Worm (Caenorhabditis elegans) whole organism, L1 larva: Measurements from ENCODE around the gene F36D3.4.

Experiments
- C04F5.9 ChIP-seq: sonication (generic microtip); optimal IDR thresholded peaks from 2 replicates; lab custom pipeline; 2016; ENCODE audit warnings: missing genetic modification characterization, missing compliant biosample characterization
- F16B12.6 ChIP-seq: fragments of 150-350 bp; optimal IDR thresholded peaks from 2 replicates; lab custom pipeline; 2014; ENCODE audit warnings: missing biosample characterization, missing genetic modification characterization
- aly-2 ChIP-seq: fragments of 150-350 bp; optimal IDR thresholded peaks from 2 replicates; lab custom pipeline; 2014; ENCODE audit warnings: missing biosample characterization, missing genetic modification characterization
- blmp-1 ChIP-seq: fragments of 150-350 bp; optimal IDR thresholded peaks from 2 replicates; lab custom pipeline; 2014; ENCODE audit warnings: missing biosample characterization, missing genetic modification characterization
- ceh-63 ChIP-seq: fragments of 200-800 bp; sonication (Bioruptor generic); optimal IDR thresholded peaks from 2 replicates; lab custom pipeline; 2018; ENCODE audit warnings: mild to moderate bottlenecking, missing genetic modification characterization, missing compliant biosample characterization
- ceh-90 ChIP-seq: sonication (generic microtip); optimal IDR thresholded peaks from 2 replicates; lab custom pipeline; 2016; ENCODE audit warnings: missing genetic modification characterization, missing compliant biosample characterization
- efl-1 ChIP-seq, 4 experiments: fragments of 150-350 bp; optimal IDR thresholded peaks in 3 of 4; peaks in 1 of 4; 1 replicate in 1 of 4; 2 replicates in 3 of 4; lab custom pipeline; 2014; ENCODE audit warnings: missing biosample characterization in 2 of 4, missing genetic modification characterization in 2 of 4, missing genetic modification reagents in 2 of 4
- efl-3 ChIP-seq: fragments of 200-800 bp; sonication (Bioruptor generic); optimal IDR thresholded peaks from 2 replicates; lab custom pipeline; 2018; ENCODE audit warnings: mild to moderate bottlenecking, missing genetic modification characterization, missing compliant biosample characterization
- egl-13 ChIP-seq: sonication (generic microtip); optimal IDR thresholded peaks from 2 replicates; lab custom pipeline; 2016; ENCODE audit warnings: missing genotype, missing genetic modification reagents, missing genetic modification characterization, missing compliant biosample characterization
- egl-27 ChIP-seq, 2 experiments: fragments of 150-350 bp in 1 of 2; sonication (generic microtip); optimal IDR thresholded peaks; 3 replicates each; lab custom pipeline; 2017 to 2018; ENCODE audit warnings: missing biosample characterization in 2 of 2, missing genetic modification characterization in 2 of 2, missing genetic modification reagents in 2 of 2
- elt-2 ChIP-seq: sonication (generic microtip); optimal IDR thresholded peaks from 2 replicates; lab custom pipeline; 2016; ENCODE audit warnings: missing genetic modification characterization, mild to moderate bottlenecking, inconsistent platforms, missing compliant biosample characterization, missing genetic modification reagents
- ets-5 ChIP-seq: fragments of 200-800 bp; sonication (Bioruptor generic); IDR thresholded peaks from 2 replicates; pipeline ENCODE4 v1.3.6; 2022; ENCODE audit warnings: missing genetic modification characterization, missing compliant biosample characterization
- fkh-10 ChIP-seq: sonication (generic microtip); optimal IDR thresholded peaks from 2 replicates; lab custom pipeline; 2017; ENCODE audit warnings: missing biosample characterization, missing genetic modification reagents, missing genetic modification characterization
- fkh-8 ChIP-seq: sonication (generic microtip); optimal IDR thresholded peaks from 2 replicates; lab custom pipeline; 2016; ENCODE audit warnings: mild to moderate bottlenecking, missing genetic modification characterization, missing compliant biosample characterization
- grh-1 ChIP-seq: fragments of 200-800 bp; sonication (Bioruptor generic); IDR thresholded peaks from 2 replicates; pipeline ENCODE4 v1.3.6; 2022; ENCODE audit warnings: missing genetic modification reagents, missing genetic modification characterization, missing compliant biosample characterization
- hlh-4 ChIP-seq: sonication (generic microtip); optimal IDR thresholded peaks from 2 replicates; lab custom pipeline; 2016; ENCODE audit warnings: mild to moderate bottlenecking, missing genetic modification characterization, missing compliant biosample characterization
- irx-1 ChIP-seq: sonication (generic microtip); optimal IDR thresholded peaks from 2 replicates; lab custom pipeline; 2016; ENCODE audit warnings: missing genetic modification characterization, missing compliant biosample characterization
- lin-14 ChIP-seq: fragments of 200-800 bp; sonication (Bioruptor generic); optimal IDR thresholded peaks from 2 replicates; lab custom pipeline; 2018; ENCODE audit warnings: mild to moderate bottlenecking, missing genetic modification characterization, moderate library complexity, missing compliant biosample characterization
- lin-35 ChIP-seq, 2 experiments: fragments of 150-350 bp; optimal IDR thresholded peaks; 2 replicates each; lab custom pipeline; 2014; ENCODE audit warnings: missing biosample characterization in 2 of 2, missing genetic modification characterization in 2 of 2, missing genetic modification reagents in 2 of 2
- lin-39 ChIP-seq: fragments of 150-350 bp; optimal IDR thresholded peaks from 2 replicates; lab custom pipeline; 2014; ENCODE audit warnings: missing biosample characterization, missing genetic modification reagents, missing genetic modification characterization
- mef-2 ChIP-seq: fragments of 150-350 bp; optimal IDR thresholded peaks from 2 replicates; lab custom pipeline; 2014; ENCODE audit warnings: missing biosample characterization, missing genetic modification characterization
- nhr-12 ChIP-seq: sonication (generic microtip); optimal IDR thresholded peaks from 2 replicates; lab custom pipeline; 2017; ENCODE audit warnings: missing biosample characterization, missing genetic modification characterization
- nhr-20 ChIP-seq: sonication (generic microtip); optimal IDR thresholded peaks from 2 replicates; lab custom pipeline; 2016; ENCODE audit warnings: mild to moderate bottlenecking, missing genetic modification characterization, missing compliant biosample characterization
- nhr-237 ChIP-seq: fragments of 150-350 bp; optimal IDR thresholded peaks from 2 replicates; lab custom pipeline; 2014; ENCODE audit warnings: missing biosample characterization, missing genetic modification characterization
- nhr-71 ChIP-seq: sonication (generic microtip); optimal IDR thresholded peaks from 2 replicates; lab custom pipeline; 2016; ENCODE audit warnings: mild to moderate bottlenecking, missing genetic modification characterization, moderate library complexity, missing compliant biosample characterization
- nhr-76 ChIP-seq: sonication (generic microtip); optimal IDR thresholded peaks from 2 replicates; lab custom pipeline; 2017; ENCODE audit warnings: missing biosample characterization, missing genetic modification characterization
- nhr-84 ChIP-seq: sonication (generic microtip); optimal IDR thresholded peaks from 2 replicates; lab custom pipeline; 2017; ENCODE audit warnings: missing biosample characterization, missing genetic modification characterization
- nhr-85 ChIP-seq: sonication (generic microtip); peaks from one replicate; lab custom pipeline; 2016; ENCODE audit warnings: missing genetic modification characterization, inconsistent platforms, missing compliant biosample characterization
- nhr-90 ChIP-seq: sonication (generic microtip); optimal IDR thresholded peaks from 2 replicates; lab custom pipeline; 2016; ENCODE audit warnings: mild to moderate bottlenecking, missing genetic modification characterization, missing compliant biosample characterization; ENCODE audit not compliant: poor library complexity
- rnt-1 ChIP-seq: sonication (generic microtip); optimal IDR thresholded peaks from 2 replicates; lab custom pipeline; 2016; ENCODE audit warnings: mild to moderate bottlenecking, missing genetic modification characterization, moderate library complexity, missing compliant biosample characterization
- skn-1 ChIP-seq: fragments of 150-350 bp; optimal IDR thresholded peaks from 2 replicates; lab custom pipeline; 2014; ENCODE audit warnings: missing biosample characterization, missing genetic modification characterization
- sox-4 ChIP-seq: sonication (generic microtip); optimal IDR thresholded peaks from 2 replicates; lab custom pipeline; 2016; ENCODE audit warnings: missing genetic modification characterization, missing compliant biosample characterization
- sptf-1 ChIP-seq: fragments of 150-350 bp; optimal IDR thresholded peaks from 2 replicates; lab custom pipeline; 2014; ENCODE audit warnings: missing biosample characterization, missing genetic modification characterization
- swsn-7 ChIP-seq: sonication (generic microtip); optimal IDR thresholded peaks from 2 replicates; lab custom pipeline; 2016; ENCODE audit warnings: missing genetic modification characterization, missing compliant biosample characterization
- tbx-2 ChIP-seq: sonication (generic microtip); optimal IDR thresholded peaks from 2 replicates; lab custom pipeline; 2016; ENCODE audit warnings: missing genetic modification characterization, missing compliant biosample characterization
- tlp-1 ChIP-seq: fragments of 150-350 bp; optimal IDR thresholded peaks from 2 replicates; lab custom pipeline; 2014; ENCODE audit warnings: missing biosample characterization, missing genetic modification characterization
- unc-130 ChIP-seq: fragments of 150-350 bp; optimal IDR thresholded peaks from 2 replicates; lab custom pipeline; 2017; ENCODE audit warnings: missing biosample characterization, missing genetic modification characterization, inconsistent platforms
- unc-62 ChIP-seq: fragments of 150-350 bp; optimal IDR thresholded peaks from 2 replicates; lab custom pipeline; 2014; ENCODE audit warnings: missing biosample characterization, missing genetic modification reagents, missing genetic modification characterization
- unc-86 ChIP-seq: sonication (generic microtip); optimal IDR thresholded peaks from 2 replicates; lab custom pipeline; 2016; ENCODE audit warnings: missing genetic modification characterization, missing compliant biosample characterization
- unc-98 ChIP-seq: fragments of 200-800 bp; sonication (Bioruptor generic); IDR thresholded peaks from 2 replicates; pipeline ENCODE4 v1.3.6; 2022; ENCODE audit warnings: missing genetic modification characterization, missing compliant biosample characterization
- zag-1 ChIP-seq: fragments of 150-350 bp; optimal IDR thresholded peaks from 2 replicates; lab custom pipeline; 2014; ENCODE audit warnings: missing biosample characterization, missing genetic modification characterization
- ztf-11 ChIP-seq, 2 experiments: sonication (generic microtip); optimal IDR thresholded peaks; 2 replicates each; lab custom pipeline; 2016 to 2017; ENCODE audit warnings: missing genetic modification characterization in 2 of 2, missing biosample characterization in 1 of 2, missing compliant biosample characterization in 1 of 2

The F36D3.4 gene

ce11 chrV:16499006-16499405 is 18.5 kb downstream of the F36D3.4 start, which contains the start of gene F36D3.1 (continued):
- TF ChIP-seq efl-3 (GFP tag; lab: Kevin White, UChicago) (no peak), swsn-7 (peak; percentile 54), nhr-84 (tag; lab: Kevin White, UChicago) (no peak), nhr-71 (tag; lab: Kevin White, UChicago) (no peak), efl-1 (optimal IDR thresholded peaks at IDR 0.05; lab: Kevin White, UChicago) (peak; percentile 91 to 92), efl-1 (GFP tag; optimal IDR thresholded peaks at IDR 0.05 in 1 of 2; lab: Kevin White, UChicago) (peak; percentile 88 to 99)

DNA sequence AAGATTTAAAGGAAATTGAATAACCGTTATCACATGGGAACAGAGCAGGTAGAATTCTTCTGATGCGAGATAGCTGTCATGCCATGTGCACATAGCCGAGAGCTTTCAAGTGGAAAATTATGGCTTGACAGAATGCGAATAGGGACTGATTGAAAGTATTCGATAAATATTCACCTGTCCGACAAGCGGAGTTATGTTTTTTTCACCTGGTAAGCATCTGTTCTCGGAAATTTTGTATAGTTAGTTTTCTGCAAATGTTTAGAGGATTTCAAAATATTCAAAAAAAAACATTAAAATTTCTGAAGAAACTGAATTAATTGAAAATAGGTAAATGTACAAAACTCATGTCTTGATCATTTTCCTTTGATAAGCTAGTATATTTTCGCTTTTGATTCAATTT is 20.0 kb downstream of the F36D3.4 start, which contains the start of gene srh-136:
Gene srh-136 (minus strand): TSS at position 93 of the 400 bp plus-strand sequence.
- TF ChIP-seq fkh-8 (tag; lab: Kevin White, UChicago) (peak; percentile 4), unc-62 (GFP tag; lab: Kevin White, UChicago) (no peak), unc-86 (tag; lab: Kevin White, UChicago) (no peak), ceh-90 (tag; lab: Kevin White, UChicago) (no peak), blmp-1 (no peak), hlh-4 (peak; percentile 93), ceh-63 (GFP tag; lab: Kevin White, UChicago) (no peak), skn-1 (tag; lab: Kevin White, UChicago) (no peak)

DNA sequence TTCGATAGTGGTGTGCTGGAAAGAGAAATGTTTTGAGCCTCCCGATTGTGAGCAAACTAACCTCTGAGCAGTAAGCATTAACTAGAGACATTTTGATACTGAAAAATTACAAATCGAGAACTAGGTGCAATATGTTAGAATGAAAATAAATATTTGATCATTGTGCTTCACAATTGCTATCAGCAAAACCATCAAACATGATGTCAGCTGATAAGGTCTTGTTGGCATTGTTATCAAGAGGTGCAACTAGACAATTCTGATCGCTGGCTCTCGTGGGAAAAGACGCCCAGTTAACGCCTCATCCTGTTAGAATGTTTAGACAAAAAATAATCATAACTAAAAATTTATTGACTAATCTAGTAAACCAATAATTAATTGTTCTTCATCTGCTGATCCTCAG is 23.2 kb downstream of the F36D3.4 start, which contains the start of gene comt-2:
Gene comt-2 (minus strand): TSS at position 131 of the 400 bp plus-strand sequence.
- TF ChIP-seq nhr-20 (tag; lab: Kevin White, UChicago) (peak; percentile 25), egl-13 (tag; lab: Kevin White, UChicago) (no peak), ets-5 (GFP tag; lab: Robert Waterston, UW) (no peak), elt-2 (tag; lab: Kevin White, UChicago) (peak; percentile 80), lin-35 (GFP tag; optimal IDR thresholded peaks at IDR 0.05; lab: Kevin White, UChicago) (peak in 1 of 2 experiments; percentile 26)

DNA sequence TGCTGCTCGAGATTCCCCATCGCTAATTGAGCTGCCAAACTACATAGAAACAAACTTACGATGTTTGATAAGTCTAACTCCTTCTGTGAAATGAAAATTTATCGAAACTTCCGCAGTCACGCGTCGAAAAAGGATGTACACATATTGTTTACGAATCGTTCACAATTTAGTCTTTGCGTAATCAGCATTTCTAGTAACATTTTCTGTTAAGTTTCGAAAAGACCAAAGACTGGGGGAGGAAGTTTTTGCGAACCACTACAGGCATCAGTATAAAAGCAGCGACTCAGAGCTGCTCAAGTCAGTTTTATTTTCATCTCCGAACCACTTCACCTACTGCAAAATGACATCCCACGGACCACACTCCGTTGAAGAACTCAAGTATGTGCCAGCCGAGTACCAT is 29.3 kb downstream of the F36D3.4 start, which contains the start of gene sqst-4:
Gene sqst-4 (plus strand): TSS at position 301 of the 400 bp plus-strand sequence.
- TF ChIP-seq nhr-90 (tag; lab: Kevin White, UChicago) (no peak), tbx-2 (no peak), nhr-85 (tag; lab: Kevin White, UChicago) (no peak), efl-3 (GFP tag; lab: Kevin White, UChicago) (no peak), ztf-11 (tag; optimal IDR thresholded peaks at IDR 0.05; lab: Kevin White, UChicago) (no peak), lin-14 (GFP tag; lab: Kevin White, UChicago) (no peak), nhr-12 (no peak), aly-2 (no peak), nhr-237 (no peak), tlp-1 (no peak), unc-130 (no peak), grh-1 (no peak), swsn-7 (no peak), sox-4 (tag; lab: Kevin White, UChicago) (no peak), fkh-10 (GFP tag; lab: Kevin White, UChicago) (no peak), elt-2 (tag; lab: Kevin White, UChicago) (no peak), sptf-1 (tag; lab: Kevin White, UChicago) (no peak), C04F5.9 (no peak), lin-39 (no peak)

ce11 chrV:16487474-16487873 is 30.0 kb downstream of the F36D3.4 start, which contains the start of gene Y32B12A.5:
Gene Y32B12A.5 (minus strand): TSS chrV:16487574.
- TF ChIP-seq nhr-90 (tag; lab: Kevin White, UChicago) (no peak), unc-98 (GFP tag; lab: Robert Waterston, UW) (no peak), irx-1 (tag; lab: Kevin White, UChicago) (no peak), elt-2 (tag; lab: Kevin White, UChicago) (no peak), mef-2 (tag; lab: Kevin White, UChicago) (no peak), zag-1 (no peak), swsn-7 (no peak), nhr-76 (tag; lab: Kevin White, UChicago) (no peak), rnt-1 (tag; lab: Kevin White, UChicago) (no peak), F16B12.6 (tag; lab: Kevin White, UChicago) (no peak), hlh-4 (no peak), C04F5.9 (no peak), egl-27 (tag; optimal IDR thresholded peaks at IDR 0.05; lab: Kevin White, UChicago) (no peak), skn-1 (tag; lab: Kevin White, UChicago) (no peak)
- TF ChIP-seq, all 84 proteins: peak for 0
